Fruit fly (Drosophila melanogaster) Kc167 (cell line): ENCODE data around the gene D12.

Experiments
- Myc ChIP-seq: fragments of >200 bp; optimal IDR thresholded peaks from 2 replicates; lab custom pipeline; 2017; ENCODE audit warnings: missing external identifiers
- Sin3A ChIP-seq: fragments of >200 bp; optimal IDR thresholded peaks from 2 replicates; lab custom pipeline; 2018; ENCODE audit warnings: missing external identifiers
- h ChIP-seq: fragments of >200 bp; optimal IDR thresholded peaks from 3 replicates; lab custom pipeline; 2018; ENCODE audit warnings: missing external identifiers
- insv ChIP-seq: fragments of >200 bp; optimal IDR thresholded peaks from 3 replicates; lab custom pipeline; 2018; ENCODE audit warnings: missing external identifiers
- psq ChIP-seq: fragments of >200 bp; optimal IDR thresholded peaks from 2 replicates; lab custom pipeline; 2017; ENCODE audit warnings: missing external identifiers
- ttk ChIP-seq: sonication (Bioruptor generic); optimal IDR thresholded peaks from 2 replicates; lab custom pipeline; 2017; ENCODE audit warnings: missing external identifiers

dm6 chr2L:8477049-8477448, 39.9 kb upstream of the D12 start, which contains the start of gene CheA29a:
- TF ChIP-seq Sin3A (lab: Kevin White, UChicago) (no peak), insv (lab: Kevin White, UChicago) (no peak), psq (no peak), Myc (lab: Kevin White, UChicago) (no peak), h (lab: Kevin White, UChicago) (no peak), ttk (lab: Kevin White, UChicago) (no peak)
